Fruit fly (Drosophila melanogaster) whole organism, embryonic: Measurements from ENCODE around the gene GXIVsPLA2.
A peak's percentile ranks its signal among the peaks of the same experiment; 100 is the strongest.

ENCODE experiments used
- Ada2b ChIP-seq: fragments of 200-800 bp; sonication (Bioruptor generic); IDR thresholded peaks from 2 replicates; pipeline ENCODE4 v1.3.6; 2022; ENCODE audit warnings: missing biosample characterization, missing genetic modification characterization
- B-H2 ChIP-seq: fragments of 200-800 bp; sonication (Bioruptor generic); optimal IDR thresholded peaks from 2 replicates; lab custom pipeline; 2018; ENCODE audit warnings: missing biosample characterization, mild to moderate bottlenecking, missing genetic modification characterization
- Bdp1 ChIP-seq: fragments of 200-800 bp; sonication (Bioruptor generic); optimal IDR thresholded peaks from 3 replicates; lab custom pipeline; 2016; ENCODE audit warnings: missing biosample characterization, missing genetic modification characterization
- CG10147 ChIP-seq: fragments of 200-800 bp; sonication (Bioruptor generic); optimal IDR thresholded peaks from 2 replicates; lab custom pipeline; 2019; ENCODE audit warnings: missing biosample characterization, mild to moderate bottlenecking, missing genetic modification characterization, moderate library complexity
- CG12236 ChIP-seq: fragments of 200-800 bp; sonication (Bioruptor generic); optimal IDR thresholded peaks from 2 replicates; lab custom pipeline; 2016; ENCODE audit warnings: missing biosample characterization, missing genetic modification characterization
- CG12659 ChIP-seq: fragments of 200-800 bp; sonication (Bioruptor generic); optimal IDR thresholded peaks from 3 replicates; lab custom pipeline; 2017; ENCODE audit warnings: mild to moderate bottlenecking, missing biosample characterization, missing genetic modification reagents, missing genetic modification characterization
- CG14050 ChIP-seq: fragments of 200-800 bp; sonication (Bioruptor generic); IDR thresholded peaks from 3 replicates; pipeline ENCODE4 v1.3.6; 2022; ENCODE audit warnings: missing biosample characterization, missing genetic modification characterization
- CG15696 ChIP-seq: fragments of 200-800 bp; sonication (Bioruptor generic); optimal IDR thresholded peaks from 2 replicates; lab custom pipeline; 2019; ENCODE audit warnings: missing biosample characterization, mild to moderate bottlenecking, missing genetic modification characterization, moderate library complexity
- CG17385 ChIP-seq: fragments of 200-800 bp; sonication (Bioruptor generic); optimal IDR thresholded peaks from 3 replicates; lab custom pipeline; 2018; ENCODE audit warnings: missing biosample characterization, mild to moderate bottlenecking, missing genetic modification characterization
- CG17568 ChIP-seq: fragments of 200-800 bp; sonication (Bioruptor generic); optimal IDR thresholded peaks from 2 replicates; lab custom pipeline; 2018; ENCODE audit warnings: missing biosample characterization, mild to moderate bottlenecking, missing genetic modification characterization, moderate library complexity
- CG18476 ChIP-seq: fragments of 200-800 bp; sonication (Bioruptor generic); optimal IDR thresholded peaks from 2 replicates; lab custom pipeline; 2016; ENCODE audit warnings: missing biosample characterization, mild to moderate bottlenecking, missing genetic modification characterization
- CG2678 ChIP-seq: fragments of 200-800 bp; sonication (Bioruptor generic); optimal IDR thresholded peaks from 3 replicates; lab custom pipeline; 2019; ENCODE audit warnings: missing biosample characterization, mild to moderate bottlenecking, missing genetic modification characterization, moderate library complexity
- CG2889 ChIP-seq: fragments of 200-800 bp; sonication (Bioruptor generic); IDR thresholded peaks from 3 replicates; pipeline ENCODE4 v1.3.6; 2022; ENCODE audit warnings: missing biosample characterization, missing genetic modification characterization
- CG32772 ChIP-seq: fragments of 200-800 bp; sonication (Bioruptor generic); IDR thresholded peaks from 2 replicates; pipeline ENCODE4 v1.3.6; 2022; ENCODE audit warnings: missing biosample characterization, missing genetic modification characterization
- CG3726 ChIP-seq: fragments of 200-800 bp; sonication (Bioruptor generic); IDR thresholded peaks from 3 replicates; pipeline ENCODE4, ENCODE4 v1.3.6; 2022; ENCODE audit warnings: missing biosample characterization, missing genetic modification characterization
- CG43689 ChIP-seq: fragments of 200-800 bp; sonication (Bioruptor generic); IDR thresholded peaks from 2 replicates; pipeline ENCODE4 v1.3.6; 2022; ENCODE audit warnings: missing biosample characterization, missing genetic modification characterization
- CG5245 ChIP-seq: fragments of 200-800 bp; sonication (Bioruptor generic); optimal IDR thresholded peaks from 3 replicates; lab custom pipeline; 2016; ENCODE audit warnings: missing biosample characterization, missing genetic modification characterization
- CG6175 ChIP-seq: fragments of 200-800 bp; sonication (Bioruptor generic); IDR thresholded peaks from 3 replicates; pipeline ENCODE4 v1.3.6; 2022; ENCODE audit warnings: missing biosample characterization, missing genetic modification characterization
- CG6654 ChIP-seq: fragments of 200-800 bp; sonication (Bioruptor generic); optimal IDR thresholded peaks from 2 replicates; lab custom pipeline; 2017; ENCODE audit warnings: missing biosample characterization, mild to moderate bottlenecking, missing genetic modification characterization
- CG6813 ChIP-seq: fragments of 200-800 bp; sonication (Bioruptor generic); optimal IDR thresholded peaks from 2 replicates; lab custom pipeline; 2017; ENCODE audit warnings: missing biosample characterization, missing genetic modification characterization, mild to moderate bottlenecking, moderate library complexity, missing genetic modification reagents
- CG7271 ChIP-seq: fragments of 200-800 bp; sonication (Bioruptor generic); optimal IDR thresholded peaks from 2 replicates; lab custom pipeline; 2018; ENCODE audit warnings: missing biosample characterization, mild to moderate bottlenecking, missing genetic modification characterization, moderate library complexity
- CG7745 ChIP-seq: fragments of 200-800 bp; sonication (Bioruptor generic); optimal IDR thresholded peaks from 2 replicates; lab custom pipeline; 2018; ENCODE audit warnings: missing biosample characterization, mild to moderate bottlenecking, missing genetic modification characterization, moderate library complexity
- CG8388 ChIP-seq: fragments of 200-800 bp; sonication (Bioruptor generic); optimal IDR thresholded peaks from 2 replicates; lab custom pipeline; 2019; ENCODE audit warnings: missing biosample characterization, mild to moderate bottlenecking, missing genetic modification characterization, moderate library complexity
- Dad ChIP-seq: fragments of 200-800 bp; sonication (Bioruptor generic); optimal IDR thresholded peaks from 3 replicates; lab custom pipeline; 2016; ENCODE audit warnings: missing biosample characterization, missing genetic modification characterization
- Doc2 ChIP-seq: fragments of 200-800 bp; sonication (Bioruptor generic); IDR thresholded peaks from 2 replicates; pipeline ENCODE4 v1.3.6; 2022; ENCODE audit warnings: missing biosample characterization, missing genetic modification characterization
- Elba2 ChIP-seq: fragments of 200-800 bp; sonication (Bioruptor generic); optimal IDR thresholded peaks from 3 replicates; lab custom pipeline; 2016; ENCODE audit warnings: missing biosample characterization, missing genetic modification characterization
- Fer2 ChIP-seq: fragments of 200-800 bp; sonication (Bioruptor generic); optimal IDR thresholded peaks from 2 replicates; lab custom pipeline; 2018; ENCODE audit warnings: missing biosample characterization, mild to moderate bottlenecking, missing genetic modification characterization, moderate library complexity
- HLH54F ChIP-seq: fragments of 200-800 bp; sonication (Bioruptor generic); optimal IDR thresholded peaks from 3 replicates; lab custom pipeline; 2016; ENCODE audit warnings: missing biosample characterization, missing genetic modification characterization
- PHDP ChIP-seq: fragments of 200-800 bp; sonication (Bioruptor generic); optimal IDR thresholded peaks from 3 replicates; lab custom pipeline; 2018; ENCODE audit warnings: missing biosample characterization, mild to moderate bottlenecking, missing genetic modification characterization, moderate library complexity
- Ravus ChIP-seq: fragments of 200-800 bp; sonication (Bioruptor generic); IDR thresholded peaks from 2 replicates; pipeline ENCODE4 v1.3.6; 2022; ENCODE audit warnings: missing biosample characterization, missing genetic modification characterization
- Side ChIP-seq: fragments of 200-800 bp; sonication (Bioruptor generic); optimal IDR thresholded peaks from 2 replicates; lab custom pipeline; 2016; ENCODE audit warnings: missing biosample characterization, missing genetic modification characterization
- Vsx1 ChIP-seq: fragments of 200-800 bp; sonication (Bioruptor generic); optimal IDR thresholded peaks from 2 replicates; lab custom pipeline; 2017; ENCODE audit warnings: missing biosample characterization, mild to moderate bottlenecking, missing genetic modification characterization, missing genetic modification reagents
- al ChIP-seq: fragments of 200-800 bp; sonication (Bioruptor generic); IDR thresholded peaks from 2 replicates; pipeline ENCODE4 v1.3.6; 2022; ENCODE audit warnings: missing biosample characterization, missing genetic modification characterization
- bab2 ChIP-seq: fragments of 200-800 bp; sonication (Bioruptor generic); optimal IDR thresholded peaks from 2 replicates; lab custom pipeline; 2016; ENCODE audit warnings: missing biosample characterization, missing genetic modification characterization
- dan ChIP-seq: fragments of 200-800 bp; sonication (Bioruptor generic); IDR thresholded peaks from 2 replicates; pipeline ENCODE4 v1.3.6; 2022; ENCODE audit warnings: missing biosample characterization, missing genetic modification characterization
- ems ChIP-seq: fragments of 200-800 bp; sonication (Bioruptor generic); optimal IDR thresholded peaks from 3 replicates; lab custom pipeline; 2016; ENCODE audit warnings: missing biosample characterization, missing genetic modification characterization
- esg ChIP-seq: fragments of 200-800 bp; sonication (Bioruptor generic); conservative IDR thresholded peaks from 2 replicates; pipeline ENCODE4 v1.3.6; 2022; ENCODE audit warnings: missing biosample characterization, missing genetic modification characterization
- ewg ChIP-seq: fragments of 200-800 bp; sonication (Bioruptor generic); optimal IDR thresholded peaks from 3 replicates; lab custom pipeline; 2017; ENCODE audit warnings: mild to moderate bottlenecking, missing biosample characterization, missing genetic modification reagents, missing genetic modification characterization
- exex ChIP-seq: fragments of 200-800 bp; sonication (Bioruptor generic); optimal IDR thresholded peaks from 4 replicates; lab custom pipeline; 2018; ENCODE audit warnings: missing biosample characterization, mild to moderate bottlenecking, missing genetic modification characterization, moderate library complexity
- fd102C ChIP-seq: fragments of 200-800 bp; sonication (Bioruptor generic); optimal IDR thresholded peaks from 2 replicates; lab custom pipeline; 2018; ENCODE audit warnings: missing biosample characterization, mild to moderate bottlenecking, missing genetic modification characterization, moderate library complexity
- fd64A ChIP-seq: fragments of 200-800 bp; sonication (Bioruptor generic); optimal IDR thresholded peaks from 3 replicates; lab custom pipeline; 2018; ENCODE audit warnings: missing biosample characterization, mild to moderate bottlenecking, missing genetic modification characterization
- gcm ChIP-seq: fragments of 200-800 bp; sonication (Bioruptor generic); optimal IDR thresholded peaks from 2 replicates; lab custom pipeline; 2019; ENCODE audit warnings: missing biosample characterization, mild to moderate bottlenecking, missing genetic modification characterization, moderate library complexity
- gem ChIP-seq: fragments of 200-800 bp; sonication (Bioruptor generic); optimal IDR thresholded peaks from 2 replicates; lab custom pipeline; 2019; ENCODE audit warnings: missing biosample characterization, mild to moderate bottlenecking, missing genetic modification characterization, moderate library complexity
- h ChIP-seq: fragments of >200 bp; optimal IDR thresholded peaks from 2 replicates; lab custom pipeline; 2017
- ham ChIP-seq: fragments of 200-800 bp; sonication (Bioruptor generic); IDR thresholded peaks from 2 replicates; pipeline ENCODE4 v1.3.6; 2022; ENCODE audit warnings: missing biosample characterization, missing genetic modification characterization
- jigr1 ChIP-seq: fragments of 200-800 bp; sonication (Bioruptor generic); IDR thresholded peaks from 3 replicates; pipeline ENCODE4 v1.3.6; 2022; ENCODE audit warnings: missing biosample characterization, missing genetic modification characterization
- kah ChIP-seq: fragments of 200-800 bp; sonication (Bioruptor generic); optimal IDR thresholded peaks from 2 replicates; lab custom pipeline; 2018; ENCODE audit warnings: missing biosample characterization, mild to moderate bottlenecking, missing genetic modification characterization
- lola ChIP-seq, 3 experiments: fragments of >200 bp in 2 of 3; fragments of 200-800 bp in 1 of 3; sonication (Bioruptor generic) in 1 of 3; optimal IDR thresholded peaks; 2 replicates each; lab custom pipeline; 2017 to 2019; ENCODE audit warnings: missing biosample characterization in 3 of 3, missing genetic modification characterization in 3 of 3, mild to moderate bottlenecking in 1 of 3, moderate library complexity in 1 of 3
- pzg ChIP-seq: fragments of 200-800 bp; sonication (Bioruptor generic); optimal IDR thresholded peaks from 3 replicates; lab custom pipeline; 2018; ENCODE audit warnings: missing biosample characterization, mild to moderate bottlenecking, missing genetic modification characterization, moderate library complexity
- row ChIP-seq: fragments of 200-800 bp; sonication (Bioruptor generic); IDR thresholded peaks from 3 replicates; pipeline ENCODE4 v1.3.6; 2022; ENCODE audit warnings: missing biosample characterization, missing genetic modification characterization
- ssp ChIP-seq: fragments of 200-800 bp; sonication (Bioruptor generic); IDR thresholded peaks from 2 replicates; pipeline ENCODE4 v1.3.6; 2022; ENCODE audit warnings: missing biosample characterization, missing genetic modification characterization
- ttk ChIP-seq: fragments of 200-800 bp; sonication (Bioruptor generic); IDR thresholded peaks from 2 replicates; pipeline ENCODE4 v2.1.2; 2022; ENCODE audit warnings: missing biosample characterization, missing genetic modification characterization
- zf30C ChIP-seq: fragments of 200-800 bp; sonication (Bioruptor generic); optimal IDR thresholded peaks from 3 replicates; lab custom pipeline; 2018; ENCODE audit warnings: missing biosample characterization, mild to moderate bottlenecking, missing genetic modification characterization

Gene GXIVsPLA2

dm6 chr3L:15921043-15921621 lies 33.8 kb upstream of the GXIVsPLA2 start (continued):
- TF ChIP-seq CG17385 (GFP tag; lab: Kevin White, UChicago) (peak; percentile 50), CG14050 (GFP tag; lab: Robert Waterston, UW) (no peak), dan (GFP tag; lab: Robert Waterston, UW) (no peak), gcm (GFP tag; lab: Kevin White, UChicago) (no peak), HLH54F (GFP tag; lab: Kevin White, UChicago) (peak; percentile 24), esg (GFP tag; lab: Robert Waterston, UW) (peak; percentile 21; the same call in 1 of the 2 replicates), CG15696 (tag; lab: Kevin White, UChicago) (no peak), CG6813 (GFP tag; lab: Kevin White, UChicago) (peak; percentile 45), CG2678 (peak; percentile 81), CG2889 (no peak), CG32772 (GFP tag; lab: Robert Waterston, UW) (no peak), ttk (peak; percentile 39; the same call in 1 of the 2 replicates), ewg (GFP tag; lab: Kevin White, UChicago) (peak; percentile 81), CG6175 (no peak), exex (peak; percentile 21), h (lab: Kevin White, UChicago) (no peak), CG43689 (GFP tag; lab: Robert Waterston, UW) (no peak), Vsx1 (no peak), CG7745 (tag; lab: Kevin White, UChicago) (no peak), Side (peak; percentile 5), ems (peak; percentile 13), fd64A (GFP tag; lab: Kevin White, UChicago) (no peak), CG18476 (peak; percentile 2), B-H2 (GFP tag; lab: Kevin White, UChicago) (no peak), CG7271 (tag; lab: Kevin White, UChicago) (no peak), CG5245 (GFP tag; lab: Kevin White, UChicago) (no peak), zf30C (peak; percentile 69), CG6654 (no peak), Bdp1 (GFP tag; lab: Kevin White, UChicago) (peak; percentile 25), CG12659 (GFP tag; lab: Kevin White, UChicago) (peak; percentile 63), Elba2 (GFP tag; lab: Kevin White, UChicago) (no peak), Ada2b (GFP tag; lab: Robert Waterston, UW) (peak; percentile 32; the same call in 1 of the 2 replicates), PHDP (peak; percentile 49), jigr1 (no peak), kah (GFP tag; lab: Kevin White, UChicago) (no peak), ham (no peak), Dad (GFP tag; lab: Kevin White, UChicago) (no peak), Ravus (GFP tag; lab: Robert Waterston, UW) (no peak), ssp (no peak)
- TF ChIP-seq, all 482 proteins: peak for 170

dm6 chr3L:15923352-15923751 lies 31.5 kb upstream of the GXIVsPLA2 start:
- TF ChIP-seq CG12236 (GFP tag; lab: Kevin White, UChicago) (no peak), CG17568 (no peak), row (peak; percentile 71), gem (tag; lab: Kevin White, UChicago) (peak; percentile 68), al (no peak), CG10147 (GFP tag; lab: Kevin White, UChicago) (peak; percentile 20), Doc2 (GFP tag; lab: Robert Waterston, UW) (no peak), pzg (GFP tag; lab: Kevin White, UChicago) (no peak), Fer2 (tag; lab: Kevin White, UChicago) (no peak), CG3726 (GFP tag; lab: Robert Waterston, UW) (no peak), lola (GFP tag; optimal IDR thresholded peaks at IDR 0.05; lab: Kevin White, UChicago) (no peak), bab2 (no peak), CG8388 (no peak), fd102C (GFP tag; lab: Kevin White, UChicago) (no peak)
